Fruit fly (Drosophila melanogaster): ENCODE results near the gene CG3176.

The CG3176 gene

DNA sequence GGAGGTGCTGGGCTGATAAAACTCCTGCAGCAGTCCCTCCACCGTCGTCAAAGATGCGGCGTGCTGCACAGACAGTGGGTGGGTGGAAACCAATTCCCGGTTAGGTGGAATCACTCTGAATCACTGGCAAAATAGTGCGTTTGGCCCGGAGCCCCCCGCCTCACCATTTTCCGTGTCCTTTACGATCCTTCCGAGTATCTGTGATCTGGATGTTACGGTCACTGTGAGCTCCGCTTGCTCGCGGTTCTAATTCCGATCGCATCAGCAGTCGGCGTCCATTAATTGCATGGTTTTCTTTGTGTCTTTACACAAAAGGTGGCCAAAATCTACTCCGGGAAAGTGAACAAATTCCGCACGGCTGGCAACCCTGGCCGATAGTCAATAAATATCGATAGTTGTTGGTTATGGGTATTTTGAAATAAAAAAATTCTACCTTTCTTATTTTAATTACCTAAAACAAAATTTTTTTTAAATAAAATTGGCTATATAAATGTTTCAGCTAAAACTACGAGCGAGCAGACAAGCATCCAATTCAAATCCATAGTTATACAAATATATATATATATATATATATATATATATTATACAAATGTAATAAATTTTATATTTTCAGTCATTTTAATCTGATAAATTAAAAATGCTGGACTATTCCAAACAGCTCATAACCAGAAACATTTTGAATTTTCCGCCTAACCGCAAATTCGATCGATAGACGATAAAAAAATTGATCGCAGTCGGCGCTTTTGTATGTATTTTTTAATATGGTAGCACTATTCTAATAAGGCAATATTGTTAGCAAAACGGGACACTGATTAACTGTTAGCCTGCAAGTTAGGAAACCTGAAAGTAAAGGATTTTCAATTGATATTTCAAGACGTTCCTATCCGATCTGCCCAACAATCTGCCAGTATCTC lies 5.2 kb upstream of the CG3176 start, which contains the start of the genes ebo and CG13373 (continued):
- TF ChIP-seq PHDP (tag; optimal IDR thresholded peaks at IDR 0.05) (peak; percentile 47), zfh2 (GFP tag; optimal IDR thresholded peaks at IDR 0.05) (peak; percentile 32), zfh1 (GFP tag; IDR thresholded peaks at IDR 0.05) (0 out of 3 replicates have a peak, but pooled peaks have one; percentile 30), vvl (GFP tag; IDR thresholded peaks at IDR 0.05) (peak; percentile 28; the same call in 1 of the 2 replicates), Myb (GFP tag; optimal IDR thresholded peaks at IDR 0.05) (peak; percentile 11), bsh (GFP tag; optimal IDR thresholded peaks at IDR 0.05) (peak in 1 of 2 experiments; percentile 47), CG10431 (GFP tag; optimal IDR thresholded peaks at IDR 0.05) (no peak), CG18619 (GFP tag; optimal IDR thresholded peaks at IDR 0.05) (no peak), CG10267 (tag; optimal IDR thresholded peaks at IDR 0.05) (peak; percentile 18), knrl (GFP tag; IDR thresholded peaks at IDR 0.05; ENCODE audit: partially characterized antibody) (peak; percentile 60; the same call in 2 of the 3 replicates), CG13287 (GFP tag; IDR thresholded peaks at IDR 0.05; ENCODE audit: partially characterized antibody) (peak; percentile 70), E2f2 (GFP tag; IDR thresholded peaks at IDR 0.05) (peak; percentile 78), vnd (GFP tag; IDR thresholded peaks at IDR 0.05; ENCODE audit: partially characterized antibody) (peak; percentile 55; the same call in 1 of the 3 replicates), ci (GFP tag; IDR thresholded peaks at IDR 0.05) (0 out of 3 replicates have a peak, but pooled peaks have one; percentile 7), hbn (GFP tag; IDR thresholded peaks at IDR 0.05; ENCODE audit: partially characterized antibody) (peak; percentile 62), CG6689 (GFP tag; IDR thresholded peaks at IDR 0.05) (peak; percentile 48), Lpt (GFP tag; optimal IDR thresholded peaks at IDR 0.05) (no peak), CG8388 (GFP tag; optimal IDR thresholded peaks at IDR 0.05) (peak; percentile 28), CG10654 (GFP tag; optimal IDR thresholded peaks at IDR 0.05) (no peak), CG12236 (GFP tag; optimal IDR thresholded peaks at IDR 0.05) (no peak), nau (GFP tag; optimal IDR thresholded peaks at IDR 0.05) (no peak), Jarid2 (GFP tag; optimal IDR thresholded peaks at IDR 0.05) (no peak), lov (optimal IDR thresholded peaks at IDR 0.05) (no peak), lov (GFP tag; IDR thresholded peaks at IDR 0.05) (no peak), CG15601 (tag; optimal IDR thresholded peaks at IDR 0.05) (peak; percentile 15), CG9932 (GFP tag; IDR thresholded peaks at IDR 0.05) (peak; percentile 72), Rfx (GFP tag; IDR thresholded peaks at IDR 0.05) (peak; percentile 70), al (GFP tag; IDR thresholded peaks at IDR 0.05) (0 out of 2 replicates have a peak, but pooled peaks have one; percentile 17), CG1529 (GFP tag; optimal IDR thresholded peaks at IDR 0.05) (no peak), CG16779 (GFP tag; IDR thresholded peaks at IDR 0.05) (no peak), CG11696 (GFP tag; IDR thresholded peaks at IDR 0.05) (no peak), CG4328 (GFP tag; optimal IDR thresholded peaks at IDR 0.05) (peak; percentile 15), CG16813 (GFP tag; IDR thresholded peaks at IDR 0.05; ENCODE audit: partially characterized antibody) (peak; percentile 59; the same call in 2 of the 3 replicates), CG4707 (GFP tag; optimal IDR thresholded peaks at IDR 0.05) (no peak), pros (GFP tag; optimal IDR thresholded peaks at IDR 0.05) (no peak), Xbp1 (GFP tag; optimal IDR thresholded peaks at IDR 0.05) (peak; percentile 51), gfzf (GFP tag; optimal IDR thresholded peaks at IDR 0.05) (peak; percentile 49), H15 (GFP tag; IDR thresholded peaks at IDR 0.05) (no peak), CG17186 (GFP tag; optimal IDR thresholded peaks at IDR 0.05) (no peak), Dip2 (GFP tag; IDR thresholded peaks at IDR 0.05) (no peak), Hsf (GFP tag; optimal IDR thresholded peaks at IDR 0.05) (peak; percentile 8), pho (GFP tag; optimal IDR thresholded peaks at IDR 0.05) (no peak), lilli (GFP tag; optimal IDR thresholded peaks at IDR 0.05) (peak; percentile 29), Kr (GFP tag; optimal IDR thresholded peaks at IDR 0.05) (no peak), pan (optimal IDR thresholded peaks at IDR 0.05) (no peak), pan (GFP tag; optimal IDR thresholded peaks at IDR 0.05 in 1 of 2, IDR thresholded peaks at IDR 0.05 in 1 of 2) (peak in 1 of 2 experiments; percentile 36), bbx (GFP tag; IDR thresholded peaks at IDR 0.05; ENCODE audit: partially characterized antibody) (peak; percentile 56), dmrt11E (tag; optimal IDR thresholded peaks at IDR 0.05) (peak; percentile 24)

Measured in whole organism, embryonic.